Worm (Caenorhabditis elegans): Measurements from ENCODE around the gene gcy-29.

The gcy-29 gene

DNA sequence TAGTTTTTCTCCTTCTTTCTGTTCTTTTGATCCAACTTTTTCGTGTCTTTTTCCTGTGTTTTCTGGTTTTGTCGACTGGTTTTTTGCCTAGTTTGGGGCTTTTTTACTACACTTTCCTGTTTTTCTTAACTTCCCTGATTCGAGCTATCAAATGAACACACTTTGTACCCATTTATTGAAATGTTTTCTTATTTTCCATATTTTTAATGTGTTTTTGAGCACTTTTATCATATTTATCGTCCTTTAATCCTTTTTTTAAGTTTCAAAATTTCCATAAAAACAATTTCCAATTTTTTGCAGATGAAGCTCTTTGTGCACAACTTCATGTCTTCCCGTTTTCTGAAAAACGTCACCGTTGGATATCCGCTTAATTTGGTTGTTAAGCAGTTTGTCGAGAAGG, 14.6 kb downstream of the gcy-29 start, which contains the start of gene C04H5.1:
Gene C04H5.1 (plus strand): TSS at position 301 of the 400 bp plus-strand sequence.
- TF ChIP-seq nhr-19 (GFP tag; conservative IDR thresholded peaks at IDR 0.05) (no peak), alr-1 (tag; optimal IDR thresholded peaks at IDR 0.05; ENCODE audit: borderline replicate concordance) (no peak), nhr-12 (tag; optimal IDR thresholded peaks at IDR 0.05) (no peak), ztf-4 (tag; optimal IDR thresholded peaks at IDR 0.05) (no peak), nhr-47 (tag; optimal IDR thresholded peaks at IDR 0.05) (no peak), nhr-71 (tag; optimal IDR thresholded peaks at IDR 0.05) (no peak), sup-37 (GFP tag; optimal IDR thresholded peaks at IDR 0.05) (no peak), nhr-90 (tag; optimal IDR thresholded peaks at IDR 0.05; ENCODE audit: poor library complexity) (no peak), fos-1 (tag; optimal IDR thresholded peaks at IDR 0.05) (no peak), ceh-82 (tag; optimal IDR thresholded peaks at IDR 0.05) (no peak), mdl-1 (tag; optimal IDR thresholded peaks at IDR 0.05) (no peak), sox-4 (tag; optimal IDR thresholded peaks at IDR 0.05) (no peak), grh-1 (GFP tag; IDR thresholded peaks at IDR 0.05) (no peak), nhr-77 (tag; optimal IDR thresholded peaks at IDR 0.05) (no peak), zag-1 (tag; optimal IDR thresholded peaks at IDR 0.05) (no peak), C16A3.4 (tag; optimal IDR thresholded peaks at IDR 0.05) (no peak), lir-3 (tag; optimal IDR thresholded peaks at IDR 0.05; ENCODE audit: poor library complexity) (no peak)

DNA sequence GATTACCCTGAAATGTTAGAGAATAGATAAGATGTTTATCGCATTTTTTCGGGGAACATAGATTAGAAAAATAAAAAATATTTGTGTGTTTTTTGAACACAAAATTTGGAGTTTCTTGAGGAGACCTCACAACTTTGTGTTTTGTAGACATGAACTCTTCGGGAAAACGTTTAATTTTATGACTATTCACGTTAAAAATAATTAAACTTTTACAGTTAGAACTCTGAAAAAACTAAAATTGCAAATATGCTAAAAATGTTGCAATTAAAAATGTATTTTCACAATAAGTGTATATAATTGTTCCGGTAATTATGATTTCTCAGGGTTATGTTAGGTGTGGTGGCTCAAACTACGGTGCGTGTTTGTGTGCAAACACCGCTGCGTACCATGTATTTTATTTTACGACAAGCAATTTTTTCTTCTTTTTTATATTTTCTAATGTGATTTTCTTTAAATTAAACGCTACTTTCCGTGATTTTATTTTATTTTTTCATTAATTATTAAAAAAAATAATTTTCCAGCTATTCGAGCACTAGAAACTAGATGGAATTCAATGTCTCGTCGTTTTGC, 20.3 kb downstream of the gcy-29 start, which contains the start of the genes F57C2.5 and spat-1:
Gene F57C2.5 (minus strand): TSS at position 7 of the 570 bp plus-strand sequence.
Gene spat-1 (plus strand): TSS at position 520 of the 570 bp plus-strand sequence.
- TF ChIP-seq egl-13 (tag; optimal IDR thresholded peaks at IDR 0.05) (peak; percentile 24), tlp-1 (tag; optimal IDR thresholded peaks at IDR 0.05) (no peak), nhr-77 (tag; optimal IDR thresholded peaks at IDR 0.05) (peak; percentile 94), fos-1 (tag; optimal IDR thresholded peaks at IDR 0.05) (peak; percentile 54), C34B4.2 (tag; optimal IDR thresholded peaks at IDR 0.05) (no peak), ztf-11 (tag; optimal IDR thresholded peaks at IDR 0.05) (peak in 1 of 2 experiments; percentile 73), aly-2 (tag; optimal IDR thresholded peaks at IDR 0.05) (peak; percentile 46), hlh-4 (tag; optimal IDR thresholded peaks at IDR 0.05) (no peak), xbp-1 (tag; optimal IDR thresholded peaks at IDR 0.05) (peak; percentile 65), efl-3 (GFP tag; optimal IDR thresholded peaks at IDR 0.05) (no peak), hpl-2 (GFP tag; optimal IDR thresholded peaks at IDR 0.05) (no peak), swsn-7 (tag; optimal IDR thresholded peaks at IDR 0.05) (peak; percentile 62), nhr-20 (tag; optimal IDR thresholded peaks at IDR 0.05) (peak; percentile 81), snu-23 (GFP tag; optimal IDR thresholded peaks at IDR 0.05) (peak; percentile 88), dsc-1 (tag; optimal IDR thresholded peaks at IDR 0.05) (peak; percentile 67), ztf-4 (tag; optimal IDR thresholded peaks at IDR 0.05) (no peak), pag-3 (tag; optimal IDR thresholded peaks at IDR 0.05; ENCODE audit: borderline replicate concordance, insufficient read depth) (no peak), ces-1 (GFP tag; optimal IDR thresholded peaks at IDR 0.05) (no peak), fkh-10 (GFP tag; optimal IDR thresholded peaks at IDR 0.05) (no peak), hlh-17 (GFP tag; optimal IDR thresholded peaks at IDR 0.05; ENCODE audit: borderline replicate concordance) (no peak), tbx-2 (tag; optimal IDR thresholded peaks at IDR 0.05) (peak; percentile 71), unc-130 (tag; optimal IDR thresholded peaks at IDR 0.05) (peak; percentile 93), nhr-71 (tag; optimal IDR thresholded peaks at IDR 0.05) (peak; percentile 86), C16A3.4 (tag; optimal IDR thresholded peaks at IDR 0.05) (peak; percentile 88), unc-62 (GFP tag; optimal IDR thresholded peaks at IDR 0.05) (no peak), lin-35 (GFP tag; optimal IDR thresholded peaks at IDR 0.05) (peak; percentile 60 to 79), vab-15 (tag; optimal IDR thresholded peaks at IDR 0.05) (peak; percentile 89), nhr-19 (GFP tag; conservative IDR thresholded peaks at IDR 0.05) (peak; percentile 69), nhr-76 (tag; optimal IDR thresholded peaks at IDR 0.05) (no peak), sup-37 (GFP tag; optimal IDR thresholded peaks at IDR 0.05) (no peak), skn-1 (tag; optimal IDR thresholded peaks at IDR 0.05) (peak; percentile 30), sox-4 (tag; optimal IDR thresholded peaks at IDR 0.05) (peak; percentile 68), jun-1 (tag; optimal IDR thresholded peaks at IDR 0.05) (no peak), zag-1 (tag; optimal IDR thresholded peaks at IDR 0.05) (no peak), sptf-1 (tag; optimal IDR thresholded peaks at IDR 0.05) (no peak), nhr-90 (tag; optimal IDR thresholded peaks at IDR 0.05; ENCODE audit: poor library complexity) (peak; percentile 62), ama-1 (optimal IDR thresholded peaks at IDR 0.05) (no peak), mab-9 (GFP tag; IDR thresholded peaks at IDR 0.05) (no peak), pax-3 (tag; optimal IDR thresholded peaks at IDR 0.05) (peak; percentile 87), fkh-8 (tag; optimal IDR thresholded peaks at IDR 0.05) (peak; percentile 88), elt-2 (tag; optimal IDR thresholded peaks at IDR 0.05) (peak; percentile 67), ets-5 (GFP tag; IDR thresholded peaks at IDR 0.05) (no peak)
